Worm (Caenorhabditis elegans) whole organism, L4/young adult: Measurements from ENCODE around the gene Y53G8AL.3.

Experiments used
- W03F9.2 ChIP-seq: fragments of 150-350 bp; optimal IDR thresholded peaks from 2 replicates; lab custom pipeline; 2014; ENCODE audit warnings: missing biosample characterization, missing genetic modification characterization
- dao-5 ChIP-seq: sonication (generic microtip); optimal IDR thresholded peaks from 2 replicates; lab custom pipeline; 2016; ENCODE audit warnings: missing genotype, missing genetic modification characterization, moderate library complexity, missing compliant biosample characterization
- him-1 ChIP-seq: sonication (generic microtip); optimal IDR thresholded peaks from 2 replicates; lab custom pipeline; 2016; ENCODE audit warnings: missing genotype, missing genetic modification reagents, missing genetic modification characterization, missing compliant biosample characterization

ce11 chrIII:3219050-3219449 is 33.9 kb downstream of the Y53G8AL.3 start, which contains the start of gene frm-8:
- no peak for TF ChIP-seq W03F9.2 (tag; lab: Kevin White, UChicago)
- TF ChIP-seq dao-5: no peak
- TF ChIP-seq him-1 (tag; lab: Kevin White, UChicago): no peak
